Worm (Caenorhabditis elegans) whole organism, late embryonic: Measurements from ENCODE around the gene fbxb-111.

Source experiments
- C08G9.2 ChIP-seq: sonication (generic microtip); optimal IDR thresholded peaks from 2 replicates; lab custom pipeline; 2016; ENCODE audit warnings: mild to moderate bottlenecking, missing genetic modification characterization, moderate library complexity, missing compliant biosample characterization
- C38D4.7 ChIP-seq: fragments of 200-800 bp; sonication (Bioruptor generic); optimal IDR thresholded peaks from 2 replicates; lab custom pipeline; 2018; ENCODE audit warnings: mild to moderate bottlenecking, missing genetic modification characterization, moderate library complexity, missing compliant biosample characterization
- K09A11.1 ChIP-seq: sonication (generic microtip); optimal IDR thresholded peaks from 2 replicates; lab custom pipeline; 2017; ENCODE audit warnings: antibody characterized with exemption, mild to moderate bottlenecking, missing genetic modification characterization, missing compliant biosample characterization; ENCODE audit not compliant: insufficient read depth
- Y22D7AL.16 ChIP-seq: sonication (generic microtip); optimal IDR thresholded peaks from 2 replicates; lab custom pipeline; 2016; ENCODE audit warnings: missing genetic modification characterization, missing compliant biosample characterization
- ahr-1 ChIP-seq: sonication (generic microtip); optimal IDR thresholded peaks from 2 replicates; lab custom pipeline; 2016; ENCODE audit warnings: missing genetic modification characterization, missing compliant biosample characterization
- ceh-14 ChIP-seq: sonication (generic microtip); optimal IDR thresholded peaks from 2 replicates; lab custom pipeline; 2016; ENCODE audit warnings: missing genotype, missing genetic modification characterization, missing compliant biosample characterization
- ceh-19 ChIP-seq: fragments of 200-800 bp; sonication (Bioruptor generic); optimal IDR thresholded peaks from 2 replicates; lab custom pipeline; 2018; ENCODE audit warnings: mild to moderate bottlenecking, missing genetic modification characterization, missing compliant biosample characterization
- ceh-30 ChIP-seq: fragments of 150-350 bp; optimal IDR thresholded peaks from 2 replicates; lab custom pipeline; 2014; ENCODE audit warnings: missing biosample characterization, missing genetic modification characterization
- ceh-31 ChIP-seq: sonication (generic microtip); optimal IDR thresholded peaks from 2 replicates; lab custom pipeline; 2016; ENCODE audit warnings: missing genetic modification characterization, missing compliant biosample characterization
- ceh-45 ChIP-seq: fragments of 200-800 bp; sonication (Bioruptor generic); IDR thresholded peaks from 2 replicates; pipeline ENCODE4 v1.3.6; 2022; ENCODE audit warnings: missing genetic modification reagents, missing genetic modification characterization, missing compliant biosample characterization
- ceh-48 ChIP-seq: sonication (generic microtip); optimal IDR thresholded peaks from 2 replicates; lab custom pipeline; 2016; ENCODE audit warnings: missing genetic modification characterization, inconsistent platforms, missing compliant biosample characterization
- ceh-6 ChIP-seq: fragments of 200-800 bp; sonication (Bioruptor generic); optimal IDR thresholded peaks from 2 replicates; lab custom pipeline; 2018; ENCODE audit warnings: mild to moderate bottlenecking, missing genetic modification characterization, missing compliant biosample characterization
- che-1 ChIP-seq: sonication (generic microtip); optimal IDR thresholded peaks from 2 replicates; lab custom pipeline; 2016; ENCODE audit warnings: mild to moderate bottlenecking, missing genetic modification characterization, missing compliant biosample characterization
- elt-4 ChIP-seq: sonication (generic microtip); optimal IDR thresholded peaks from 2 replicates; lab custom pipeline; 2016; ENCODE audit warnings: missing genetic modification characterization, missing compliant biosample characterization
- ets-4 ChIP-seq: sonication (generic microtip); optimal IDR thresholded peaks from 2 replicates; lab custom pipeline; 2016; ENCODE audit warnings: missing genetic modification characterization, missing compliant biosample characterization
- fax-1 ChIP-seq: sonication (generic microtip); optimal IDR thresholded peaks from 2 replicates; lab custom pipeline; 2016; ENCODE audit warnings: missing genotype, missing genetic modification characterization, missing compliant biosample characterization
- fkh-6 ChIP-seq: sonication (generic microtip); optimal IDR thresholded peaks from 2 replicates; lab custom pipeline; 2016; ENCODE audit warnings: missing genetic modification characterization, missing compliant biosample characterization
- hlh-30 ChIP-seq: sonication (generic microtip); optimal IDR thresholded peaks from 2 replicates; lab custom pipeline; 2017; ENCODE audit warnings: antibody characterized with exemption, missing genetic modification characterization, missing compliant biosample characterization; ENCODE audit not compliant: insufficient read depth
- hlh-6 ChIP-seq: sonication (generic microtip); optimal IDR thresholded peaks from 2 replicates; lab custom pipeline; 2016; ENCODE audit warnings: missing genotype, missing genetic modification characterization, missing compliant biosample characterization
- mec-3 ChIP-seq: sonication (generic microtip); optimal IDR thresholded peaks from 2 replicates; lab custom pipeline; 2016; ENCODE audit warnings: borderline replicate concordance, missing genetic modification characterization, missing compliant biosample characterization
- nhr-11 ChIP-seq: fragments of 150-350 bp; optimal IDR thresholded peaks from 2 replicates; lab custom pipeline; 2014; ENCODE audit warnings: missing biosample characterization, missing genetic modification characterization
- nhr-232 ChIP-seq: sonication (generic microtip); optimal IDR thresholded peaks from 2 replicates; lab custom pipeline; 2016; ENCODE audit warnings: missing genetic modification characterization, missing compliant biosample characterization
- npax-4 ChIP-seq: sonication (generic microtip); optimal IDR thresholded peaks from 2 replicates; lab custom pipeline; 2016; ENCODE audit warnings: missing genetic modification characterization, missing compliant biosample characterization
- rnt-1 ChIP-seq: sonication (generic microtip); optimal IDR thresholded peaks from 2 replicates; lab custom pipeline; 2016; ENCODE audit warnings: missing genetic modification characterization, missing compliant biosample characterization
- sdc-2 ChIP-seq: sonication (generic microtip); optimal IDR thresholded peaks from 2 replicates; lab custom pipeline; 2016; ENCODE audit warnings: missing genotype, missing genetic modification characterization, missing compliant biosample characterization
- sox-4 ChIP-seq: sonication (generic microtip); optimal IDR thresholded peaks from 2 replicates; lab custom pipeline; 2017; ENCODE audit warnings: mild to moderate bottlenecking, missing genetic modification characterization, inconsistent platforms, missing compliant biosample characterization
- syd-9 ChIP-seq: sonication (generic microtip); optimal IDR thresholded peaks from 2 replicates; lab custom pipeline; 2016; ENCODE audit warnings: mild to moderate bottlenecking, missing genetic modification characterization, moderate library complexity, missing compliant biosample characterization
- ttx-3 ChIP-seq: sonication (generic microtip); optimal IDR thresholded peaks from 2 replicates; lab custom pipeline; 2016; ENCODE audit warnings: missing genetic modification reagents, missing genetic modification characterization, missing compliant biosample characterization
- unc-3 ChIP-seq, 2 experiments: fragments of 200-800 bp in 1 of 2; sonication (Bioruptor generic) in 1 of 2; sonication (generic microtip) in 1 of 2; conservative IDR thresholded peaks in 1 of 2; optimal IDR thresholded peaks in 1 of 2; 2 replicates each; pipeline versions ENCODE4 v1.3.6 to Lab custom; 2016 to 2022; ENCODE audit warnings: missing compliant biosample characterization in 2 of 2, missing genetic modification characterization in 2 of 2, missing genetic modification reagents in 1 of 2
- ztf-16 ChIP-seq: sonication (generic microtip); optimal IDR thresholded peaks from 2 replicates; lab custom pipeline; 2017; ENCODE audit warnings: missing genetic modification characterization, missing compliant biosample characterization

The fbxb-111 gene

ce11 chrII:2766331-2766730 is 8.5 kb downstream of the fbxb-111 start, which contains the start of gene F08D12.15:
F08D12.15 (plus strand) TSS chrII:2766631.
- TF ChIP-seq ceh-30 (tag; lab: Kevin White, UChicago) (no peak), ceh-19 (GFP tag; lab: Kevin White, UChicago) (no peak), npax-4 (tag; lab: Kevin White, UChicago) (no peak), fax-1 (tag; lab: Kevin White, UChicago) (no peak), elt-4 (tag; lab: Kevin White, UChicago) (no peak), rnt-1 (tag; lab: Kevin White, UChicago) (no peak), sox-4 (tag; lab: Kevin White, UChicago) (no peak)

DNA sequence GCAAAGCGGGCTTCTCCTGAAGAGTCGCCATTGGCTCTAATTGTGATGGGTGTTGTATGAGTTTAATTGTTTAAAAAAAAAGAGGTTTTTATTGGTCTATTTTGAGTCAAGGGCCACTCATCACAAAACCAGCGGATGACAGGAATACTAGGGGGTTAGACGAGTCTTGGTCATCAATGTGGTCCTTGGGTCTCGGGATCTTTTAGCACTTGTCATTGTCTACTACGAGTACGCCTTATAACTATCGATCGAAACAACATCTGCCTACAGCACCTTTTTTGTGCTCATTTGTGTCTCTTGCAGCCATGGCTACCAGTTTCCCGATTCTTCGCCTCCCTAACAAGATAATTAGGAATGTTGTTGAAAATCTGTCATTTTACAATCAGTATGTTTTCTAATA is 10.1 kb downstream of the fbxb-111 start, which contains the start of gene fbxb-108:
TSS of gene fbxb-108 (plus strand) at position 301 of the 400 bp plus-strand sequence.
- TF ChIP-seq ceh-14 (no peak), ztf-16 (tag; lab: Kevin White, UChicago) (no peak), ceh-31 (no peak)

ce11 chrII:2762108-2762507 is 12.7 kb downstream of the fbxb-111 start, which contains the start of gene fbxb-106:
fbxb-106 (plus strand) TSS chrII:2762408.
- TF ChIP-seq ceh-45 = no peak

ce11 chrII:2758476-2758875 is 16.3 kb downstream of the fbxb-111 start, which contains the start of gene fbxb-107:
fbxb-107 (plus strand) TSS chrII:2758772.
- TF ChIP-seq nhr-11 (tag; lab: Kevin White, UChicago) (no peak), C08G9.2 (no peak), hlh-30 (tag; lab: Kevin White, UChicago) (peak; percentile 72), ttx-3 (tag; lab: Kevin White, UChicago) (no peak), ceh-48 (peak; percentile 54), fkh-6 (no peak), C38D4.7 (no peak), hlh-6 (tag; lab: Kevin White, UChicago) (no peak), ets-4 (no peak)
- TF ChIP-seq, all 69 proteins: peak for 2

DNA sequence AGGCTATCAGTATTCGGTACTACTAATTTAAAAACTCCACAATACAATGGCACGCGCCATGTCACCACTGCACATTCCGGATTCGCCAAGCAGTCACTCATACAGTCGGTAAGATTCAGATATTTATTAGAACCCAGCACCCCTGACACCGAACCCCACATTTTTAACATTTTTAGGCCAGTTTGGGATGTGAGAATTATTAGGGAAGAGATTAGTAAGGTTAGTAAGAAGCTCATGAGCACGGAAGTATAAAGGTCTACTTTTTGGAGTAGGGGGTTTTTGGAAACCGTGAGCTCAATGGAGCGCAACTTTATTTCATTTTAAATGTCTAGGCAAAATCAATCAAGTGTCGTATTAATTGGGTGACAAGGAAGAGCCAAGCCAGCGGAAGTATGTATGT is 16.9 kb downstream of the fbxb-111 start, which contains the start of gene F29A7.8:
TSS of gene F29A7.8 (minus strand) at position 101 of the 400 bp plus-strand sequence.
- TF ChIP-seq ceh-30 (tag; lab: Kevin White, UChicago) (no peak), syd-9 (no peak), sox-4 (tag; lab: Kevin White, UChicago) (no peak), ceh-45 (no peak), unc-3 (GFP tag; conservative IDR thresholded peaks at IDR 0.05; lab: Robert Waterston, UW) (no peak), unc-3 (tag; optimal IDR thresholded peaks at IDR 0.05; lab: Kevin White, UChicago) (no peak), sdc-2 (tag; lab: Kevin White, UChicago) (no peak), ahr-1 (tag; lab: Kevin White, UChicago) (no peak)

ce11 chrII:2756351-2756750 is 18.5 kb downstream of the fbxb-111 start:
- TF ChIP-seq ttx-3 (tag; lab: Kevin White, UChicago) = no peak
- TF ChIP-seq mec-3 (tag; lab: Kevin White, UChicago) = no peak
- no peak for TF ChIP-seq nhr-232
- TF ChIP-seq ceh-30 (tag; lab: Kevin White, UChicago) = no peak
- TF ChIP-seq che-1 (tag; lab: Kevin White, UChicago) = no peak
- no peak for TF ChIP-seq Y22D7AL.16 (tag; lab: Kevin White, UChicago)
- TF ChIP-seq K09A11.1 (tag; lab: Kevin White, UChicago) = no peak
- no peak for TF ChIP-seq nhr-11 (tag; lab: Kevin White, UChicago)
- TF ChIP-seq sdc-2 (tag; lab: Kevin White, UChicago) = no peak
- TF ChIP-seq ceh-6 = no peak
